Fruit fly (Drosophila melanogaster) whole organism, embryonic: ENCODE data around the gene tyn.

Experiments
- Ada2b ChIP-seq: fragments of 200-800 bp; sonication (Bioruptor generic); IDR thresholded peaks from 2 replicates; pipeline ENCODE4 v1.3.6; 2022; ENCODE audit warnings: missing biosample characterization, missing genetic modification characterization
- Atf3 ChIP-seq: fragments of 200-800 bp; sonication (Bioruptor generic); optimal IDR thresholded peaks from 3 replicates; lab custom pipeline; 2016; ENCODE audit warnings: missing biosample characterization, missing genetic modification characterization
- Atf6 ChIP-seq: fragments of 200-800 bp; sonication (Bioruptor generic); IDR thresholded peaks from 2 replicates; pipeline ENCODE4 v1.3.6; 2022; ENCODE audit warnings: missing biosample characterization, missing genetic modification characterization
- CG13624 ChIP-seq: fragments of 200-800 bp; sonication (Bioruptor generic); optimal IDR thresholded peaks from 2 replicates; lab custom pipeline; 2016; ENCODE audit warnings: missing biosample characterization, missing genetic modification characterization
- CG13775 ChIP-seq: fragments of 200-800 bp; sonication (Bioruptor generic); optimal IDR thresholded peaks from 3 replicates; lab custom pipeline; 2017; ENCODE audit warnings: missing biosample characterization, mild to moderate bottlenecking, missing genetic modification characterization
- CG1602 ChIP-seq: fragments of 200-800 bp; sonication (Bioruptor generic); optimal IDR thresholded peaks from 3 replicates; lab custom pipeline; 2016; ENCODE audit warnings: missing biosample characterization, missing genetic modification characterization
- CG16815 ChIP-seq: fragments of 200-800 bp; sonication (Bioruptor generic); optimal IDR thresholded peaks from 3 replicates; lab custom pipeline; 2017; ENCODE audit warnings: missing biosample characterization, mild to moderate bottlenecking, missing genetic modification characterization
- CG30020 ChIP-seq: fragments of 200-800 bp; optimal IDR thresholded peaks from 2 replicates; lab custom pipeline; 2019; ENCODE audit warnings: missing biosample characterization, mild to moderate bottlenecking, missing genetic modification characterization, moderate library complexity
- CG34224 ChIP-seq: fragments of 200-800 bp; sonication (Bioruptor generic); IDR thresholded peaks from 3 replicates; pipeline ENCODE4 v1.3.6; 2022; ENCODE audit warnings: missing biosample characterization, missing genetic modification characterization; ENCODE audit not compliant: partially characterized antibody
- CG3995 ChIP-seq: fragments of 200-800 bp; sonication (Bioruptor generic); optimal IDR thresholded peaks from 3 replicates; lab custom pipeline; 2016; ENCODE audit warnings: missing biosample characterization, missing genetic modification characterization
- CG5953 ChIP-seq: fragments of 200-800 bp; sonication (Bioruptor generic); IDR thresholded peaks from 2 replicates; pipeline ENCODE4 v1.3.6; 2022; ENCODE audit warnings: missing biosample characterization, missing genetic modification characterization
- CG6272 ChIP-seq: fragments of 200-800 bp; sonication (Bioruptor generic); IDR thresholded peaks from 2 replicates; pipeline ENCODE4 v1.3.6; 2022; ENCODE audit warnings: missing biosample characterization, missing genetic modification characterization
- CG8089 ChIP-seq: fragments of 200-800 bp; sonication (Bioruptor generic); optimal IDR thresholded peaks from 3 replicates; lab custom pipeline; 2016; ENCODE audit warnings: missing biosample characterization, missing genetic modification characterization
- CG8281 ChIP-seq: fragments of 200-800 bp; sonication (Bioruptor generic); optimal IDR thresholded peaks from 2 replicates; lab custom pipeline; 2018; ENCODE audit warnings: missing biosample characterization, mild to moderate bottlenecking, missing genetic modification characterization, moderate library complexity
- CG8478 ChIP-seq: fragments of >200 bp; optimal IDR thresholded peaks from 2 replicates; lab custom pipeline; 2018
- CG9437 ChIP-seq: fragments of 200-800 bp; sonication (Bioruptor generic); optimal IDR thresholded peaks from 2 replicates; lab custom pipeline; 2018; ENCODE audit warnings: missing biosample characterization, mild to moderate bottlenecking, missing genetic modification characterization
- E2f2 ChIP-seq: fragments of 200-800 bp; sonication (Bioruptor generic); IDR thresholded peaks from 2 replicates; pipeline ENCODE4 v1.3.6; 2022; ENCODE audit warnings: missing biosample characterization, missing genetic modification characterization
- Ets65A ChIP-seq: fragments of 200-800 bp; sonication (Bioruptor generic); peaks from one replicate; lab custom pipeline; 2016; ENCODE audit warnings: missing biosample characterization, missing genetic modification characterization
- HLH4C ChIP-seq: fragments of 200-800 bp; sonication (Bioruptor generic); IDR thresholded peaks from 3 replicates; pipeline ENCODE4 v1.3.6; 2022; ENCODE audit warnings: missing biosample characterization, missing genetic modification characterization; ENCODE audit not compliant: partially characterized antibody
- Hand ChIP-seq: fragments of 200-800 bp; sonication (Bioruptor generic); optimal IDR thresholded peaks from 2 replicates; lab custom pipeline; 2017; ENCODE audit warnings: mild to moderate bottlenecking, missing biosample characterization, missing genetic modification reagents, missing genetic modification characterization
- Lpt ChIP-seq: fragments of >200 bp; optimal IDR thresholded peaks from 2 replicates; lab custom pipeline; 2018; ENCODE audit warnings: missing biosample characterization, missing genetic modification characterization
- MESR4 ChIP-seq: fragments of 200-800 bp; sonication (Bioruptor generic); optimal IDR thresholded peaks from 2 replicates; lab custom pipeline; 2018; ENCODE audit warnings: missing biosample characterization, mild to moderate bottlenecking, missing genetic modification characterization, moderate library complexity
- MTF-1 ChIP-seq: fragments of 200-800 bp; sonication (Bioruptor generic); optimal IDR thresholded peaks from 2 replicates; lab custom pipeline; 2018; ENCODE audit warnings: missing biosample characterization, mild to moderate bottlenecking, missing genetic modification characterization, borderline replicate concordance
- Med ChIP-seq: fragments of 200-800 bp; sonication (Bioruptor generic); peaks from one replicate; lab custom pipeline; 2016; ENCODE audit warnings: missing biosample characterization, missing genetic modification characterization, mild to moderate bottlenecking, inconsistent platforms, moderate library complexity
- NC2β ChIP-seq: fragments of 200-800 bp; sonication (Bioruptor generic); optimal IDR thresholded peaks from 2 replicates; lab custom pipeline; 2016; ENCODE audit warnings: missing biosample characterization, missing genetic modification characterization
- Nf-YB ChIP-seq: fragments of 200-800 bp; sonication (Bioruptor generic); optimal IDR thresholded peaks from 3 replicates; lab custom pipeline; 2019; ENCODE audit warnings: missing biosample characterization, mild to moderate bottlenecking, missing genetic modification characterization, moderate library complexity
- Sox100B ChIP-seq: fragments of 200-800 bp; sonication (Bioruptor generic); optimal IDR thresholded peaks from 3 replicates; lab custom pipeline; 2018; ENCODE audit warnings: missing biosample characterization, mild to moderate bottlenecking, missing genetic modification characterization
- Sox102F ChIP-seq: fragments of 200-800 bp; sonication (Bioruptor generic); optimal IDR thresholded peaks from 2 replicates; lab custom pipeline; 2018; ENCODE audit warnings: missing biosample characterization, mild to moderate bottlenecking, missing genetic modification characterization, moderate library complexity
- Sry-β ChIP-seq: fragments of 200-800 bp; sonication (Bioruptor generic); optimal IDR thresholded peaks from 2 replicates; lab custom pipeline; 2018; ENCODE audit warnings: missing biosample characterization, mild to moderate bottlenecking, missing genetic modification characterization, moderate library complexity
- Ssrp ChIP-seq: fragments of 200-800 bp; sonication (Bioruptor generic); optimal IDR thresholded peaks from 2 replicates; lab custom pipeline; 2018; ENCODE audit warnings: missing biosample characterization, mild to moderate bottlenecking, missing genetic modification characterization, moderate library complexity
- Stat92E ChIP-seq, 3 experiments: fragments of >200 bp in 2 of 3; fragments of 200-800 bp in 1 of 3; sonication (Bioruptor generic) in 1 of 3; optimal IDR thresholded peaks; 2 replicates each; lab custom pipeline; 2017 to 2019; ENCODE audit warnings: missing biosample characterization in 3 of 3, missing genetic modification characterization in 3 of 3, mild to moderate bottlenecking in 1 of 3, moderate library complexity in 1 of 3
- amos ChIP-seq: fragments of 200-800 bp; sonication (Bioruptor generic); IDR thresholded peaks from 2 replicates; pipeline ENCODE4 v1.3.6; 2022; ENCODE audit warnings: missing biosample characterization, missing genetic modification characterization; ENCODE audit not compliant: partially characterized antibody
- bowl ChIP-seq: fragments of 200-800 bp; sonication (Bioruptor generic); IDR thresholded peaks from 2 replicates; pipeline ENCODE4 v1.3.6; 2022; ENCODE audit warnings: missing biosample characterization, missing genetic modification characterization
- br ChIP-seq: fragments of >200 bp; optimal IDR thresholded peaks from 2 replicates; lab custom pipeline; 2017
- cas ChIP-seq: fragments of 200-800 bp; sonication (Bioruptor generic); IDR thresholded peaks from 2 replicates; pipeline ENCODE4 v1.3.6; 2022; ENCODE audit warnings: missing biosample characterization, missing genetic modification characterization
- cato ChIP-seq: fragments of 200-800 bp; sonication (Bioruptor generic); optimal IDR thresholded peaks from 2 replicates; lab custom pipeline; 2016; ENCODE audit warnings: missing biosample characterization, missing genetic modification characterization, borderline replicate concordance
- dimm ChIP-seq: fragments of 200-800 bp; sonication (Bioruptor generic); IDR thresholded peaks from 2 replicates; pipeline ENCODE4 v1.3.6; 2022; ENCODE audit warnings: missing biosample characterization, missing genetic modification characterization
- gfzf ChIP-seq: fragments of 200-800 bp; sonication (Bioruptor generic); optimal IDR thresholded peaks from 2 replicates; lab custom pipeline; 2016; ENCODE audit warnings: missing biosample characterization, mild to moderate bottlenecking, missing genetic modification characterization, moderate library complexity
- h ChIP-seq: fragments of >200 bp; optimal IDR thresholded peaks from 2 replicates; lab custom pipeline; 2017
- jigr1 ChIP-seq: fragments of 200-800 bp; sonication (Bioruptor generic); IDR thresholded peaks from 3 replicates; pipeline ENCODE4 v1.3.6; 2022; ENCODE audit warnings: missing biosample characterization, missing genetic modification characterization
- maf-S ChIP-seq: fragments of 200-800 bp; sonication (Bioruptor generic); optimal IDR thresholded peaks from 2 replicates; lab custom pipeline; 2016; ENCODE audit warnings: missing biosample characterization, missing genetic modification characterization
- mam ChIP-seq: fragments of 200-800 bp; sonication (Bioruptor generic); optimal IDR thresholded peaks from 3 replicates; lab custom pipeline; 2016; ENCODE audit warnings: missing biosample characterization, missing genetic modification characterization
- nau ChIP-seq: fragments of 200-800 bp; sonication (Bioruptor generic); optimal IDR thresholded peaks from 3 replicates; lab custom pipeline; 2017; ENCODE audit warnings: missing biosample characterization, mild to moderate bottlenecking, missing genetic modification characterization, missing genetic modification reagents
- nerfin-2 ChIP-seq: fragments of 200-800 bp; sonication (Bioruptor generic); IDR thresholded peaks from 2 replicates; pipeline ENCODE4 v1.3.6; 2022; ENCODE audit warnings: missing biosample characterization, missing genetic modification characterization; ENCODE audit not compliant: partially characterized antibody
- onecut ChIP-seq: fragments of 200-800 bp; sonication (Bioruptor generic); IDR thresholded peaks from 2 replicates; pipeline ENCODE4 v1.3.6; 2022; ENCODE audit warnings: missing biosample characterization, missing genetic modification characterization
- pum ChIP-seq: fragments of 200-800 bp; sonication (Bioruptor generic); optimal IDR thresholded peaks from 2 replicates; lab custom pipeline; 2016; ENCODE audit warnings: missing biosample characterization, missing genetic modification characterization
- row ChIP-seq: fragments of 200-800 bp; sonication (Bioruptor generic); IDR thresholded peaks from 3 replicates; pipeline ENCODE4 v1.3.6; 2022; ENCODE audit warnings: missing biosample characterization, missing genetic modification characterization
- trh ChIP-seq: fragments of 200-800 bp; sonication (Bioruptor generic); optimal IDR thresholded peaks from 2 replicates; lab custom pipeline; 2016; ENCODE audit warnings: missing biosample characterization, missing genetic modification characterization
- tx ChIP-seq: fragments of 200-800 bp; sonication (Bioruptor generic); optimal IDR thresholded peaks from 2 replicates; lab custom pipeline; 2016; ENCODE audit warnings: missing biosample characterization, missing genetic modification characterization
- wek ChIP-seq: fragments of 200-800 bp; sonication (Bioruptor generic); optimal IDR thresholded peaks from 3 replicates; lab custom pipeline; 2018; ENCODE audit warnings: missing biosample characterization, mild to moderate bottlenecking, missing genetic modification characterization, moderate library complexity

tyn gene

dm6 chrX:127350-127768, 12.8 kb upstream of the tyn start, which contains the start of gene RhoGAP1A (continued):
- TF ChIP-seq Ada2b (GFP tag; lab: Robert Waterston, UW) = no peak
- no peak for TF ChIP-seq CG9437 (GFP tag; lab: Kevin White, UChicago)
- TF ChIP-seq CG8478 (lab: Kevin White, UChicago) = no peak
- no peak for TF ChIP-seq Atf6 (GFP tag; lab: Robert Waterston, UW)
- no peak for TF ChIP-seq Nf-YB (GFP tag; lab: Kevin White, UChicago)
- peak; percentile 18; the same call in 1 of the 2 replicates for TF ChIP-seq onecut
- no peak for TF ChIP-seq mam (GFP tag; lab: Kevin White, UChicago)
- TF ChIP-seq Lpt (GFP tag; lab: Kevin White, UChicago) = no peak
- no peak for TF ChIP-seq Sox102F (GFP tag; lab: Kevin White, UChicago)
- no peak for TF ChIP-seq MTF-1
- TF ChIP-seq Ets65A = no peak
- no peak for TF ChIP-seq Hand
- TF ChIP-seq nerfin-2 (GFP tag; lab: Robert Waterston, UW) = peak; percentile 81
- no peak for TF ChIP-seq CG13624
- TF ChIP-seq h (lab: Kevin White, UChicago) = no peak
- no peak for TF ChIP-seq CG6272 (GFP tag; lab: Robert Waterston, UW)
- TF ChIP-seq pum = no peak
- no peak for TF ChIP-seq CG13775 (GFP tag; lab: Kevin White, UChicago)
- no peak for TF ChIP-seq CG8281
- TF ChIP-seq jigr1 (GFP tag; lab: Robert Waterston, UW) = no peak
- TF ChIP-seq maf-S (GFP tag; lab: Kevin White, UChicago) = no peak
- TF ChIP-seq dimm (GFP tag; lab: Robert Waterston, UW) = no peak
- TF ChIP-seq Sox100B = no peak
- no peak for TF ChIP-seq NC2β (GFP tag; lab: Kevin White, UChicago)
- no peak for TF ChIP-seq CG1602 (GFP tag; lab: Kevin White, UChicago)
- no peak for TF ChIP-seq trh (GFP tag; lab: Kevin White, UChicago)
- TF ChIP-seq CG5953 (GFP tag; lab: Robert Waterston, UW) = no peak
- no peak for TF ChIP-seq CG8089 (GFP tag; lab: Kevin White, UChicago)
- TF ChIP-seq MESR4 (GFP tag; lab: Kevin White, UChicago) = peak; percentile 78
- TF ChIP-seq bowl = no peak
- peak; percentile 84; the same call in 1 of the 2 replicates for TF ChIP-seq amos (GFP tag; lab: Robert Waterston, UW)
- no peak for TF ChIP-seq nau (GFP tag; lab: Kevin White, UChicago)
- no peak for TF ChIP-seq CG16815 (GFP tag; lab: Kevin White, UChicago)
- TF ChIP-seq CG34224 (GFP tag; lab: Robert Waterston, UW) = peak; percentile 70
- TF ChIP-seq br = no peak
- no peak for TF ChIP-seq Atf3 (GFP tag; lab: Kevin White, UChicago)
- TF ChIP-seq wek (GFP tag; lab: Kevin White, UChicago) = no peak

dm6 chrX:130555-130954, 9.6 kb upstream of the tyn start:
- TF ChIP-seq Ssrp (no peak), CG3995 (GFP tag; lab: Kevin White, UChicago) (peak; percentile 91), E2f2 (GFP tag; lab: Robert Waterston, UW) (no peak), row (GFP tag; lab: Robert Waterston, UW) (peak; percentile 45; the same call in 1 of the 3 replicates), cato (GFP tag; lab: Kevin White, UChicago) (no peak), Stat92E (GFP tag; optimal IDR thresholded peaks at IDR 0.05; lab: Kevin White, UChicago) (peak in 1 of 3 experiments; percentile 9), CG30020 (peak; percentile 9), Sry-β (GFP tag; lab: Kevin White, UChicago) (no peak), cas (GFP tag; lab: Robert Waterston, UW) (no peak), tx (no peak), gfzf (GFP tag; lab: Kevin White, UChicago) (no peak), Med (GFP tag; lab: Kevin White, UChicago) (peak; percentile 17), HLH4C (GFP tag; lab: Robert Waterston, UW) (0 out of 3 replicates have a peak, but pooled peaks have one; percentile 15)
